Fruit fly (Drosophila melanogaster): Measurements from ENCODE around the gene CG33783.
A peak's percentile ranks its signal among the peaks of the same experiment; 100 is the strongest.

CG33783 gene

dm6 chr3R:10042664-10043372, 23.8 kb upstream of the CG33783 start, which contains the start of the genes Mical and CG3909 (continued):
- TF ChIP-seq CG6272 (GFP tag; IDR thresholded peaks at IDR 0.05), result peak; percentile 76
- TF ChIP-seq sens (GFP tag), result peak; percentile 85
- peak; percentile 59; the same call in 1 of the 2 replicates for TF ChIP-seq ara (GFP tag; IDR thresholded peaks at IDR 0.05)
- peak; percentile 51 for TF ChIP-seq pho (GFP tag; optimal IDR thresholded peaks at IDR 0.05)
- peak; percentile 67 for TF ChIP-seq tio (GFP tag; optimal IDR thresholded peaks at IDR 0.05)
- TF ChIP-seq CG2889 (GFP tag; IDR thresholded peaks at IDR 0.05), result peak; percentile 90
- peak; percentile 9 for TF ChIP-seq Myb (GFP tag; optimal IDR thresholded peaks at IDR 0.05)
- TF ChIP-seq Dad (GFP tag; optimal IDR thresholded peaks at IDR 0.05), result no peak
- TF ChIP-seq CG6175 (GFP tag; IDR thresholded peaks at IDR 0.05), result peak; percentile 73; the same call in 2 of the 3 replicates
- TF ChIP-seq CG5180 (GFP tag; optimal IDR thresholded peaks at IDR 0.05), result peak; percentile 32
- TF ChIP-seq CG9932 (GFP tag; IDR thresholded peaks at IDR 0.05), result peak; percentile 96
- peak; percentile 71 for TF ChIP-seq oc (tag; optimal IDR thresholded peaks at IDR 0.05)
- peak; percentile 45 for TF ChIP-seq CG18476 (GFP tag; optimal IDR thresholded peaks at IDR 0.05)
- no peak for TF ChIP-seq NC2α (GFP tag; optimal IDR thresholded peaks at IDR 0.05)
- TF ChIP-seq CG12104 (GFP tag; optimal IDR thresholded peaks at IDR 0.05), result peak; percentile 80
- TF ChIP-seq pros (GFP tag; optimal IDR thresholded peaks at IDR 0.05), result no peak
- TF ChIP-seq CG11085 (GFP tag; IDR thresholded peaks at IDR 0.05), result peak; percentile 89
- TF ChIP-seq rib (GFP tag; IDR thresholded peaks at IDR 0.05), result peak; percentile 57; the same call in 1 of the 2 replicates
- TF ChIP-seq CG10147 (GFP tag; optimal IDR thresholded peaks at IDR 0.05), result peak; percentile 65
- peak; percentile 54 for TF ChIP-seq bab2 (GFP tag; optimal IDR thresholded peaks at IDR 0.05)
- TF ChIP-seq D19B (GFP tag; optimal IDR thresholded peaks at IDR 0.05), result peak; percentile 45
- TF ChIP-seq lab (GFP tag; optimal IDR thresholded peaks at IDR 0.05), result peak; percentile 84
- peak; percentile 87 for TF ChIP-seq CG13894 (tag; optimal IDR thresholded peaks at IDR 0.05)
- peak; percentile 47 for TF ChIP-seq maf-S (GFP tag; optimal IDR thresholded peaks at IDR 0.05)
- peak; percentile 86 for TF ChIP-seq CG7556 (GFP tag; optimal IDR thresholded peaks at IDR 0.05)
- TF ChIP-seq sd (tag; optimal IDR thresholded peaks at IDR 0.05), result peak; percentile 78
- TF ChIP-seq Deaf1 (tag; optimal IDR thresholded peaks at IDR 0.05), result peak; percentile 84
- TF ChIP-seq CG1647 (GFP tag; optimal IDR thresholded peaks at IDR 0.05), result no peak
- TF ChIP-seq NC2β (GFP tag; optimal IDR thresholded peaks at IDR 0.05), result peak; percentile 12
- TF ChIP-seq stwl (tag; optimal IDR thresholded peaks at IDR 0.05), result peak; percentile 61
- peak; percentile 81 for TF ChIP-seq Abd-B (GFP tag; optimal IDR thresholded peaks at IDR 0.05)
- TF ChIP-seq CG1603 (tag; optimal IDR thresholded peaks at IDR 0.05), result peak; percentile 44
- TF ChIP-seq eve (GFP tag; optimal IDR thresholded peaks at IDR 0.05), result no peak
- peak; percentile 78 for TF ChIP-seq Nf-YA (GFP tag; IDR thresholded peaks at IDR 0.05)
- TF ChIP-seq fd96Cb (tag; optimal IDR thresholded peaks at IDR 0.05), result peak; percentile 78
- TF ChIP-seq CG4730 (GFP tag; IDR thresholded peaks at IDR 0.05), result peak; percentile 89
- TF ChIP-seq stc (GFP tag; IDR thresholded peaks at IDR 0.05), result peak; percentile 92
- peak; percentile 61 for TF ChIP-seq gt (GFP tag; IDR thresholded peaks at IDR 0.05)
- no peak for TF ChIP-seq Kr (GFP tag; optimal IDR thresholded peaks at IDR 0.05)
- peak; percentile 49 for TF ChIP-seq nom (GFP tag; optimal IDR thresholded peaks at IDR 0.05)
- TF ChIP-seq hth (optimal IDR thresholded peaks at IDR 0.05), result no peak
- TF ChIP-seq HmgD (GFP tag; optimal IDR thresholded peaks at IDR 0.05), result no peak
- TF ChIP-seq chn (GFP tag; optimal IDR thresholded peaks at IDR 0.05), result no peak
- 0 out of 2 replicates have a peak, but pooled peaks have one; percentile 29 for TF ChIP-seq Lim3 (GFP tag; IDR thresholded peaks at IDR 0.05)
- peak; percentile 91 for TF ChIP-seq ranshi (GFP tag; IDR thresholded peaks at IDR 0.05)
- peak; percentile 85 for TF ChIP-seq CG30403 (GFP tag; optimal IDR thresholded peaks at IDR 0.05)
- TF ChIP-seq NK7.1 (GFP tag; optimal IDR thresholded peaks at IDR 0.05), result no peak
- TF ChIP-seq CG10565 (GFP tag; optimal IDR thresholded peaks at IDR 0.05), result no peak
- TF ChIP-seq Hand (GFP tag; optimal IDR thresholded peaks at IDR 0.05), result peak; percentile 60
- peak; percentile 70 for TF ChIP-seq ci (GFP tag; IDR thresholded peaks at IDR 0.05)
- TF ChIP-seq CG4424 (GFP tag; optimal IDR thresholded peaks at IDR 0.05), result peak; percentile 72
